Worm (Caenorhabditis elegans) whole organism, L2 larva: Measurements from ENCODE around the gene lnp-1.

Experiments used
- ama-1 ChIP-seq: fragments of 150-350 bp; optimal IDR thresholded peaks from 2 replicates; lab custom pipeline; 2018; ENCODE audit warnings: inconsistent platforms
- egl-27 ChIP-seq: sonication (generic microtip); optimal IDR thresholded peaks from 3 replicates; lab custom pipeline; 2017; ENCODE audit warnings: missing biosample characterization, missing genetic modification reagents, missing genetic modification characterization
- lin-39 ChIP-seq: fragments of 150-350 bp; optimal IDR thresholded peaks from 2 replicates; lab custom pipeline; 2014; ENCODE audit warnings: missing biosample characterization, missing genetic modification reagents, missing genetic modification characterization
- nhr-10 ChIP-seq: sonication (generic microtip); optimal IDR thresholded peaks from 2 replicates; lab custom pipeline; 2017; ENCODE audit warnings: missing biosample characterization, missing genetic modification characterization
- nhr-12 ChIP-seq: fragments of 150-350 bp; optimal IDR thresholded peaks from 2 replicates; lab custom pipeline; 2014; ENCODE audit warnings: missing biosample characterization, missing genetic modification characterization
- peb-1 ChIP-seq: fragments of 150-350 bp; optimal IDR thresholded peaks from 2 replicates; lab custom pipeline; 2014; ENCODE audit warnings: missing biosample characterization, missing genetic modification characterization
- skn-1 ChIP-seq: sonication (generic microtip); optimal IDR thresholded peaks from 2 replicates; lab custom pipeline; 2017; ENCODE audit warnings: missing biosample characterization, missing genetic modification characterization
- sma-9 ChIP-seq, 2 experiments: fragments of 150-350 bp in 1 of 2; sonication (generic microtip) in 1 of 2; optimal IDR thresholded peaks; 2 replicates each; lab custom pipeline; 2014 to 2016; ENCODE audit warnings: missing genetic modification characterization in 2 of 2, mild to moderate bottlenecking in 1 of 2, missing biosample characterization in 1 of 2, missing compliant biosample characterization in 1 of 2, missing genetic modification reagents in 1 of 2, moderate library complexity in 1 of 2
- unc-39 ChIP-seq: fragments of 150-350 bp; optimal IDR thresholded peaks from 2 replicates; lab custom pipeline; 2014; ENCODE audit warnings: missing biosample characterization, missing genetic modification characterization
- zag-1 ChIP-seq: fragments of 150-350 bp; optimal IDR thresholded peaks from 2 replicates; lab custom pipeline; 2014; ENCODE audit warnings: missing biosample characterization, missing genetic modification characterization

- TF ChIP-seq skn-1 (tag; lab: Kevin White, UChicago) = no peak
- no peak for TF ChIP-seq ama-1 (lab: Kevin White, UChicago)
- TF ChIP-seq lin-39 = no peak
- no peak for TF ChIP-seq nhr-12 (tag; lab: Kevin White, UChicago)
- TF ChIP-seq zag-1 (tag; lab: Kevin White, UChicago) = no peak
- TF ChIP-seq egl-27 = no peak
- no peak for TF ChIP-seq sma-9 (GFP tag; optimal IDR thresholded peaks at IDR 0.05; lab: Kevin White, UChicago)
- TF ChIP-seq sma-9 (tag; optimal IDR thresholded peaks at IDR 0.05; lab: Kevin White, UChicago) = no peak
- TF ChIP-seq peb-1 (tag; lab: Kevin White, UChicago) = no peak
- TF ChIP-seq nhr-10 (tag; lab: Kevin White, UChicago) = no peak
- TF ChIP-seq unc-39 (tag; lab: Kevin White, UChicago) = no peak
Observed at ce11 chrX:4605828-4606227, 17.3 kb downstream of the lnp-1 start, which contains the start of gene spat-3.
